Worm (Caenorhabditis elegans) whole organism, L4 larva: ENCODE measurements around the gene snfc-5.
"Not testable (repeated sequence)": the region's sequence is repeated elsewhere in the genome, so short reads cannot be mapped to it uniquely, and the experiment has no call there.

Source experiments
- F26F4.8 ChIP-seq: fragments of 200-800 bp; sonication (Bioruptor generic); conservative IDR thresholded peaks from 2 replicates; pipeline ENCODE4 v1.3.6; 2022; ENCODE audit warnings: missing genetic modification characterization, missing compliant biosample characterization
- fos-1 ChIP-seq: fragments of 150-350 bp; optimal IDR thresholded peaks from 2 replicates; lab custom pipeline; 2014; ENCODE audit warnings: missing biosample characterization, missing genetic modification characterization
- lin-15B ChIP-seq: fragments of 150-350 bp; sonication (generic microtip); optimal IDR thresholded peaks from 3 replicates; lab custom pipeline; 2014; ENCODE audit warnings: missing biosample characterization, missing genetic modification characterization
- madf-5 ChIP-seq, 2 experiments: fragments of 200-800 bp; sonication (Bioruptor generic); IDR thresholded peaks; 2 replicates each; pipeline ENCODE4 v1.3.6; 2022; ENCODE audit warnings: missing compliant biosample characterization in 2 of 2, missing genetic modification characterization in 2 of 2
- mdl-1 ChIP-seq, 2 experiments: fragments of 150-350 bp in 1 of 2; sonication (generic microtip) in 1 of 2; optimal IDR thresholded peaks; 2 replicates each; lab custom pipeline; 2014 to 2017; ENCODE audit warnings: missing biosample characterization in 2 of 2, missing genetic modification characterization in 2 of 2
- nhr-76 ChIP-seq: fragments of 150-350 bp; optimal IDR thresholded peaks from 2 replicates; lab custom pipeline; 2014; ENCODE audit warnings: missing biosample characterization, missing genetic modification characterization
- pqm-1 ChIP-seq: sonication (generic microtip); optimal IDR thresholded peaks from 2 replicates; lab custom pipeline; 2017; ENCODE audit warnings: missing biosample characterization, missing genetic modification characterization
- zag-1 ChIP-seq: fragments of 150-350 bp; optimal IDR thresholded peaks from 2 replicates; lab custom pipeline; 2014; ENCODE audit warnings: missing biosample characterization, missing genetic modification characterization

DNA sequence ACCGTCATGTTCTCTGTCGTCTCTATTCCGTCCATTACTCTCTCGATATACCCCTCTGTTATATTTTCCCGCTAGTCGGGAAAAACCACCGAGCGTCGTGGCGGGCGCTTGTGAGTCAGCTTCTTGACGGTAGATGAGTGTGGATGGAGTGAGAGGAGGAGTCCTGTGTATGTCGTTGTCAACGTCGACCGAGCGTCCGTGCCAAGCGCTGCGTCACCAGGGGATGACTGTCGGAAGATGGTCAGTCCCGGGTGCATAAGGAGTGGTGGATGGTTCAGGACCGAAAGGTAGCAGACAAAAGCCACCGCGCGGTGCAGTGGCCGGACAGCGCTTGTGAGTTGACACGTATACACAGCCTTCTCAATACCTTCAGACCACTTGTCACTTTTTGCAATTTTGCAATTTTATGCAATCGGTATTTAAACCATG is 35.2 kb upstream of the snfc-5 start:
- TF ChIP-seq mdl-1 (tag; optimal IDR thresholded peaks at IDR 0.05; lab: Kevin White, UChicago), result peak in 1 of 2 experiments; percentile 17
- not testable (repeated sequence) for TF ChIP-seq fos-1 (tag; lab: Kevin White, UChicago); madf-5 (GFP tag; IDR thresholded peaks at IDR 0.05; lab: Robert Waterston, UW); nhr-76 (tag; lab: Kevin White, UChicago); lin-15B (tag; lab: Kevin White, UChicago); zag-1 (tag; lab: Kevin White, UChicago)
- TF ChIP-seq pqm-1, result peak; percentile 3
- TF ChIP-seq F26F4.8 (GFP tag; lab: Robert Waterston, UW), result 0 out of 2 replicates have a peak, but pooled peaks have one; percentile 19
